Worm (Caenorhabditis elegans) whole organism, L3 larva: ENCODE results near the gene str-9.
"Not testable (repeated sequence)": the region's sequence is repeated elsewhere in the genome, so short reads cannot be mapped to it uniquely, and the experiment has no call there.

Source experiments
- R02D3.7 ChIP-seq: fragments of 150-350 bp; optimal IDR thresholded peaks from 2 replicates; lab custom pipeline; 2014; ENCODE audit warnings: missing biosample characterization, missing genetic modification characterization
- ZK546.5 ChIP-seq: sonication (generic microtip); optimal IDR thresholded peaks from 2 replicates; lab custom pipeline; 2017; ENCODE audit warnings: missing biosample characterization, missing genetic modification characterization
- ama-1 ChIP-seq: fragments of 150-350 bp; optimal IDR thresholded peaks from 2 replicates; lab custom pipeline; 2018
- ceh-16 ChIP-seq: sonication (generic microtip); optimal IDR thresholded peaks from 2 replicates; lab custom pipeline; 2017; ENCODE audit warnings: missing biosample characterization, missing genetic modification characterization
- ceh-82 ChIP-seq: fragments of 150-350 bp; optimal IDR thresholded peaks from 2 replicates; lab custom pipeline; 2014; ENCODE audit warnings: missing biosample characterization, missing genetic modification characterization
- daf-12 ChIP-seq: fragments of 150-350 bp; optimal IDR thresholded peaks from 2 replicates; lab custom pipeline; 2014; ENCODE audit warnings: missing biosample characterization, missing genetic modification reagents, missing genetic modification characterization
- egl-27 ChIP-seq: sonication (generic microtip); optimal IDR thresholded peaks from 4 replicates; lab custom pipeline; 2017; ENCODE audit warnings: missing biosample characterization, missing genetic modification reagents, missing genetic modification characterization
- elt-1 ChIP-seq: fragments of 150-350 bp; optimal IDR thresholded peaks from 2 replicates; lab custom pipeline; 2014; ENCODE audit warnings: missing biosample characterization, missing genetic modification characterization
- eor-1 ChIP-seq, 2 experiments: fragments of 150-350 bp; optimal IDR thresholded peaks; 2 replicates each; lab custom pipeline; 2014 to 2018; ENCODE audit warnings: missing biosample characterization in 2 of 2, missing genetic modification characterization in 2 of 2
- fkh-10 ChIP-seq: sonication (generic microtip); optimal IDR thresholded peaks from 2 replicates; lab custom pipeline; 2017; ENCODE audit warnings: missing biosample characterization, missing genetic modification reagents, missing genetic modification characterization
- fkh-2 ChIP-seq: fragments of 150-350 bp; optimal IDR thresholded peaks from 2 replicates; lab custom pipeline; 2014; ENCODE audit warnings: missing biosample characterization, missing genetic modification reagents, missing genetic modification characterization
- jun-1 ChIP-seq: fragments of 150-350 bp; optimal IDR thresholded peaks from 2 replicates; lab custom pipeline; 2014; ENCODE audit warnings: missing biosample characterization, missing genetic modification reagents, missing genetic modification characterization
- lin-39 ChIP-seq: fragments of 150-350 bp; optimal IDR thresholded peaks from 2 replicates; lab custom pipeline; 2018; ENCODE audit warnings: missing biosample characterization, missing genetic modification reagents, missing genetic modification characterization
- lsy-12 ChIP-seq: sonication (generic microtip); optimal IDR thresholded peaks from 2 replicates; lab custom pipeline; 2016; ENCODE audit warnings: mild to moderate bottlenecking, missing genetic modification characterization, missing compliant biosample characterization
- mdl-1 ChIP-seq: fragments of 150-350 bp; optimal IDR thresholded peaks from 2 replicates; lab custom pipeline; 2014; ENCODE audit warnings: missing biosample characterization, missing genetic modification characterization
- mml-1 ChIP-seq: fragments of 150-350 bp; sonication (generic microtip); optimal IDR thresholded peaks from 3 replicates; lab custom pipeline; 2014; ENCODE audit warnings: missing biosample characterization, missing genetic modification characterization
- nfya-1 ChIP-seq: sonication (generic microtip); optimal IDR thresholded peaks from 2 replicates; lab custom pipeline; 2017; ENCODE audit warnings: missing genetic modification characterization, mild to moderate bottlenecking, missing compliant biosample characterization, antibody characterized with exemption, moderate library complexity; ENCODE audit not compliant: insufficient read depth
- nhr-11 ChIP-seq: fragments of 150-350 bp; optimal IDR thresholded peaks from 2 replicates; lab custom pipeline; 2014; ENCODE audit warnings: missing biosample characterization, missing genetic modification characterization
- nhr-12 ChIP-seq: fragments of 150-350 bp; optimal IDR thresholded peaks from 2 replicates; lab custom pipeline; 2014; ENCODE audit warnings: missing biosample characterization, missing genetic modification characterization
- nhr-23 ChIP-seq: fragments of 150-350 bp; optimal IDR thresholded peaks from 2 replicates; lab custom pipeline; 2014; ENCODE audit warnings: missing biosample characterization, missing genetic modification reagents, missing genetic modification characterization
- nhr-25 ChIP-seq: sonication (generic microtip); optimal IDR thresholded peaks from 2 replicates; lab custom pipeline; 2017; ENCODE audit warnings: missing biosample characterization, missing genetic modification characterization
- nhr-43 ChIP-seq: sonication (generic microtip); optimal IDR thresholded peaks from 2 replicates; lab custom pipeline; 2016; ENCODE audit warnings: mild to moderate bottlenecking, missing genetic modification characterization, missing compliant biosample characterization; ENCODE audit not compliant: poor library complexity, severe bottlenecking
- nhr-67 ChIP-seq: fragments of 150-350 bp; optimal IDR thresholded peaks from 2 replicates; lab custom pipeline; 2014; ENCODE audit warnings: missing biosample characterization, missing genetic modification characterization
- nhr-76 ChIP-seq: fragments of 150-350 bp; sonication (generic microtip); optimal IDR thresholded peaks from 5 replicates; lab custom pipeline; 2014; ENCODE audit warnings: missing biosample characterization, missing genetic modification characterization
- pha-4 ChIP-seq: fragments of 150-350 bp; optimal IDR thresholded peaks from 2 replicates; lab custom pipeline; 2014; ENCODE audit warnings: missing biosample characterization, missing genetic modification reagents, missing genetic modification characterization
- pqm-1 ChIP-seq: fragments of 150-350 bp; optimal IDR thresholded peaks from 2 replicates; lab custom pipeline; 2017; ENCODE audit warnings: missing biosample characterization, missing genetic modification characterization, inconsistent platforms
- skn-1 ChIP-seq: fragments of 150-350 bp; optimal IDR thresholded peaks from 2 replicates; lab custom pipeline; 2014; ENCODE audit warnings: missing biosample characterization, missing genetic modification characterization
- snpc-4 ChIP-seq: fragments of 150-350 bp; optimal IDR thresholded peaks from 2 replicates; lab custom pipeline; 2014; ENCODE audit warnings: missing biosample characterization, missing genetic modification characterization
- tbx-2 ChIP-seq: sonication (generic microtip); optimal IDR thresholded peaks from 2 replicates; lab custom pipeline; 2016; ENCODE audit warnings: mild to moderate bottlenecking, missing genetic modification characterization, missing compliant biosample characterization
- unc-39 ChIP-seq: sonication (generic microtip); optimal IDR thresholded peaks from 4 replicates; lab custom pipeline; 2017; ENCODE audit warnings: missing biosample characterization, missing genetic modification characterization
- unc-62 ChIP-seq: fragments of 150-350 bp; sonication (generic microtip); optimal IDR thresholded peaks from 4 replicates; lab custom pipeline; 2014; ENCODE audit warnings: missing biosample characterization, missing genetic modification reagents, missing genetic modification characterization
- zag-1 ChIP-seq: fragments of 150-350 bp; optimal IDR thresholded peaks from 2 replicates; lab custom pipeline; 2014; ENCODE audit warnings: missing biosample characterization, missing genetic modification characterization
- ztf-11 ChIP-seq: fragments of 150-350 bp; optimal IDR thresholded peaks from 2 replicates; lab custom pipeline; 2014; ENCODE audit warnings: missing biosample characterization, missing genetic modification characterization
- ztf-4 ChIP-seq: fragments of 150-350 bp; optimal IDR thresholded peaks from 2 replicates; lab custom pipeline; 2014; ENCODE audit warnings: missing biosample characterization, missing genetic modification characterization

Gene str-9

DNA sequence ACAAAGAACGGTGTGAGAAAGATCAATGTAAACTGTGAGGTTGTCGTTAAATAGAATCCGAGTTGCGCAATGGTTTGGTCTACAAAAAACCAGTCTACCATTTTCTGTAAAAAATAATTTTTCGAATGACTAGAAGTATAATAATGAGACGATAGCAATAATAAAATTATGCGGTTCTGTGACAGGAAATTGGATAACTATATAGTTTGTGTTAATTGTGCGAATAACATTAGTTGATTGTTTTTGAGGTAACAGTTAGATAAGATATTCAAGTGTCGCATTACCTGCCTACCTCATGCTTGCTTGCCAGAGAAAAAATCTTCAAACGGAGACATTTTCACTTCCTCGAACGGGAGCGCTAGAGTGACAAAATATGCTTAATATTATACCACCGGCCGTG, 16.7 kb upstream of the str-9 start, which contains the start of gene str-18:
Gene str-18, minus strand, starts transcription at position 101 of the 400 bp plus-strand sequence.
- TF ChIP-seq zag-1 (tag; lab: Kevin White, UChicago) (no peak), ceh-16 (tag; lab: Kevin White, UChicago) (no peak), R02D3.7 (tag; lab: Kevin White, UChicago) (no peak), nfya-1 (tag; lab: Kevin White, UChicago) (no peak), nhr-23 (tag; lab: Kevin White, UChicago) (no peak), pha-4 (tag; lab: Kevin White, UChicago) (no peak), unc-39 (tag; lab: Kevin White, UChicago) (no peak), skn-1 (tag; lab: Kevin White, UChicago) (no peak), nhr-11 (tag; lab: Kevin White, UChicago) (no peak), nhr-76 (tag; lab: Kevin White, UChicago) (no peak), lsy-12 (tag; lab: Kevin White, UChicago) (no peak), unc-62 (GFP tag; lab: Kevin White, UChicago) (no peak), nhr-12 (tag; lab: Kevin White, UChicago) (no peak), ztf-4 (tag; lab: Kevin White, UChicago) (no peak)

ce11 chrV:15744366-15744765, 14.2 kb upstream of the str-9 start, which contains the start of gene str-19:
Gene str-19, minus strand, starts transcription at chrV:15744466.
- TF ChIP-seq nhr-67, egl-27, ztf-11 (tag; lab: Kevin White, UChicago): not testable (repeated sequence)

- TF ChIP-seq nhr-43 (tag; lab: Kevin White, UChicago); ZK546.5; ama-1 (lab: Kevin White, UChicago): not testable (repeated sequence)
Measured at ce11 chrV:15748343-15748742, 10.2 kb upstream of the str-9 start, which contains the start of gene T23D5.8. Gene T23D5.8, minus strand, starts transcription at chrV:15748443.

- TF ChIP-seq tbx-2 (tag; lab: Kevin White, UChicago) (no peak), elt-1 (tag; lab: Kevin White, UChicago) (no peak), eor-1 (tag; optimal IDR thresholded peaks at IDR 0.05; lab: Kevin White, UChicago) (no peak)
- TF ChIP-seq, all 47 proteins: peak for 0
Measured at ce11 chrV:15750130-15750529, 8.4 kb upstream of the str-9 start, which contains the start of gene str-6. Gene str-6, minus strand, starts transcription at chrV:15750230.

DNA sequence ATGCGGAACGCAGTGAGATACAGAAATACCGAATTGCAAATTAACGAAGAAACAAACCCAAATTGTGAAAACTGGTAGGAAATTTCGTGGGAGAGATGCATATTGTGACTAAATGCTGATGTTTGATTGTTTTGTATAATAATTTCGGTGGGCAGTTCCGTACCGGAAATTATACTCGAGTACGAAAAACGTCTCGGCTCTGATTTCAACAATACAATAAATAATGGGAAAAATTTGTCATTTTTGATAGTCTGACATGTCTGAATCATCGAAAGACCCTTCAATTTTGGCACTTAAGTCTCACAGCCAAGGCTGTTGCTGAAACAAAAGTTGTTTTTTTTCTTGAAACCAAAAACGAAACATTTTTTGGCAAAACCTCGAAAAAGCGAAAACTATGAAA, 6.5 kb upstream of the str-9 start, which contains the start of gene str-43:
Gene str-43, minus strand, starts transcription at position 101 of the 400 bp plus-strand sequence.
- no peak for TF ChIP-seq daf-12
- TF ChIP-seq pha-4 (tag; lab: Kevin White, UChicago), result no peak
- no peak for TF ChIP-seq snpc-4
- TF ChIP-seq fkh-2 (tag; lab: Kevin White, UChicago), result no peak
- TF ChIP-seq nhr-25 (tag; lab: Kevin White, UChicago), result no peak
- TF ChIP-seq ceh-16 (tag; lab: Kevin White, UChicago), result no peak
- no peak for TF ChIP-seq ztf-11 (tag; lab: Kevin White, UChicago)
- no peak for TF ChIP-seq nfya-1 (tag; lab: Kevin White, UChicago)
- TF ChIP-seq ceh-82, result no peak
- no peak for TF ChIP-seq pqm-1 (tag; lab: Kevin White, UChicago)
- no peak for TF ChIP-seq nhr-67 (tag; lab: Kevin White, UChicago)
- no peak for TF ChIP-seq lin-39 (tag; lab: Kevin White, UChicago)
- no peak for TF ChIP-seq jun-1 (tag; lab: Kevin White, UChicago)
- TF ChIP-seq ztf-4 (tag; lab: Kevin White, UChicago), result no peak
- no peak for TF ChIP-seq mdl-1 (tag; lab: Kevin White, UChicago)
- no peak for TF ChIP-seq lsy-12 (tag; lab: Kevin White, UChicago)
- TF ChIP-seq fkh-10 (GFP tag; lab: Kevin White, UChicago), result no peak
- TF ChIP-seq mml-1, result no peak
